Fruit fly (Drosophila melanogaster) ovary, adult (tissue): ENCODE measurements around the gene Gmppb.

Experiments
- CG17801 ChIP-seq: fragments of 200-800 bp; optimal IDR thresholded peaks from 2 replicates; lab custom pipeline; 2019; ENCODE audit warnings: missing biosample characterization, mild to moderate bottlenecking, missing genetic modification characterization, moderate library complexity; ENCODE audit not compliant: partially characterized antibody

The Gmppb gene

dm6 chr3R:4811124-4811935 lies at the start of gene Gmppb:
Gene Gmppb, plus strand, starts transcription at chr3R:4811444.
- no peak for TF ChIP-seq CG17801 (GFP tag; lab: Kevin White, UChicago)

- TF ChIP-seq CG17801 (GFP tag; lab: Kevin White, UChicago) = no peak
Measured at dm6 chr3R:4768711-4769239, 42.5 kb upstream of the Gmppb start.

dm6 chr3R:4771319-4771718 lies 39.9 kb upstream of the Gmppb start:
- no peak for TF ChIP-seq CG17801 (GFP tag; lab: Kevin White, UChicago)

dm6 chr3R:4773097-4773496 lies 38.1 kb upstream of the Gmppb start, which contains the start of gene CG44098:
Gene CG44098, minus strand, starts transcription at chr3R:4773197.
- TF ChIP-seq CG17801 (GFP tag; lab: Kevin White, UChicago) = no peak

dm6 chr3R:4774953-4775352 lies 36.3 kb upstream of the Gmppb start, which contains the start of gene CG44088:
Gene CG44088, minus strand, starts transcription at chr3R:4775053.
- TF ChIP-seq CG17801 (GFP tag; lab: Kevin White, UChicago) = no peak

dm6 chr3R:4775371-4775770 lies 35.9 kb upstream of the Gmppb start:
- no peak for TF ChIP-seq CG17801 (GFP tag; lab: Kevin White, UChicago)

- TF ChIP-seq CG17801 (GFP tag; lab: Kevin White, UChicago) = no peak
Measured at dm6 chr3R:4780262-4780661, 31.0 kb upstream of the Gmppb start, which contains the start of gene CG14655. Gene CG14655, minus strand, starts transcription at chr3R:4780302.

dm6 chr3R:4780721-4781120 lies 30.5 kb upstream of the Gmppb start:
- no peak for TF ChIP-seq CG17801 (GFP tag; lab: Kevin White, UChicago)

- TF ChIP-seq CG17801 (GFP tag; lab: Kevin White, UChicago) = no peak
Measured at dm6 chr3R:4784622-4785021, 26.6 kb upstream of the Gmppb start, which contains the start of gene Ccdc39. Gene Ccdc39, minus strand, starts transcription at chr3R:4784722.

dm6 chr3R:4797585-4797984 lies 13.7 kb upstream of the Gmppb start:
- TF ChIP-seq CG17801 (GFP tag; lab: Kevin White, UChicago) = no peak

- no peak for TF ChIP-seq CG17801 (GFP tag; lab: Kevin White, UChicago)
Measured at dm6 chr3R:4798025-4798424, 13.2 kb upstream of the Gmppb start.

dm6 chr3R:4804126-4804649 lies 7.1 kb upstream of the Gmppb start:
- no peak for TF ChIP-seq CG17801 (GFP tag; lab: Kevin White, UChicago)

dm6 chr3R:4804828-4805707 lies 6.2 kb upstream of the Gmppb start:
- TF ChIP-seq CG17801 (GFP tag; lab: Kevin White, UChicago) = peak; percentile 75

dm6 chr3R:4806318-4806757 lies 4.9 kb upstream of the Gmppb start:
- TF ChIP-seq CG17801 (GFP tag; lab: Kevin White, UChicago) = peak; percentile 74

- TF ChIP-seq CG17801 (GFP tag; lab: Kevin White, UChicago) = no peak
Measured at dm6 chr3R:4807582-4807981, 3.7 kb upstream of the Gmppb start.
